Fruit fly (Drosophila melanogaster) Kc167 (cell line): ENCODE data around the gene sesB.

Experiments
- Myc ChIP-seq: fragments of >200 bp; optimal IDR thresholded peaks from 2 replicates; lab custom pipeline; 2017; ENCODE audit warnings: missing external identifiers
- Sin3A ChIP-seq: fragments of >200 bp; optimal IDR thresholded peaks from 2 replicates; lab custom pipeline; 2018; ENCODE audit warnings: missing external identifiers
- h ChIP-seq: fragments of >200 bp; optimal IDR thresholded peaks from 3 replicates; lab custom pipeline; 2018; ENCODE audit warnings: missing external identifiers
- insv ChIP-seq: fragments of >200 bp; optimal IDR thresholded peaks from 3 replicates; lab custom pipeline; 2018; ENCODE audit warnings: missing external identifiers
- psq ChIP-seq: fragments of >200 bp; optimal IDR thresholded peaks from 2 replicates; lab custom pipeline; 2017; ENCODE audit warnings: missing external identifiers
- ttk ChIP-seq: sonication (Bioruptor generic); optimal IDR thresholded peaks from 2 replicates; lab custom pipeline; 2017; ENCODE audit warnings: missing external identifiers

dm6 chrX:10744315-10744767 is 42.4 kb downstream of the sesB start, which contains the start of gene ras:
- TF ChIP-seq h (lab: Kevin White, UChicago) (no peak), Sin3A (lab: Kevin White, UChicago) (no peak), Myc (lab: Kevin White, UChicago) (no peak), psq (lab: Kevin White, UChicago) (no peak), insv (lab: Kevin White, UChicago) (no peak), ttk (no peak)
